Worm (Caenorhabditis elegans) whole organism, late embryonic: ENCODE measurements around the gene rpn-7.

Experiments
- C08G9.2 ChIP-seq: sonication (generic microtip); optimal IDR thresholded peaks from 2 replicates; lab custom pipeline; 2016; ENCODE audit warnings: mild to moderate bottlenecking, missing genetic modification characterization, moderate library complexity, missing compliant biosample characterization
- C38D4.7 ChIP-seq: fragments of 200-800 bp; sonication (Bioruptor generic); optimal IDR thresholded peaks from 2 replicates; lab custom pipeline; 2018; ENCODE audit warnings: mild to moderate bottlenecking, missing genetic modification characterization, moderate library complexity, missing compliant biosample characterization
- F13H6.1 ChIP-seq: sonication (generic microtip); optimal IDR thresholded peaks from 2 replicates; lab custom pipeline; 2016; ENCODE audit warnings: missing genetic modification characterization, missing compliant biosample characterization
- K02D7.2 ChIP-seq: sonication (generic microtip); optimal IDR thresholded peaks from 2 replicates; lab custom pipeline; 2017; ENCODE audit warnings: mild to moderate bottlenecking, missing genetic modification characterization, missing compliant biosample characterization
- K09A11.1 ChIP-seq: sonication (generic microtip); optimal IDR thresholded peaks from 2 replicates; lab custom pipeline; 2017; ENCODE audit warnings: antibody characterized with exemption, mild to moderate bottlenecking, missing genetic modification characterization, missing compliant biosample characterization; ENCODE audit not compliant: insufficient read depth
- Y22D7AL.16 ChIP-seq: sonication (generic microtip); optimal IDR thresholded peaks from 2 replicates; lab custom pipeline; 2016; ENCODE audit warnings: missing genetic modification characterization, missing compliant biosample characterization
- ceh-14 ChIP-seq: sonication (generic microtip); optimal IDR thresholded peaks from 2 replicates; lab custom pipeline; 2016; ENCODE audit warnings: missing genotype, missing genetic modification characterization, missing compliant biosample characterization
- ceh-18 ChIP-seq: sonication (generic microtip); optimal IDR thresholded peaks from 2 replicates; lab custom pipeline; 2016; ENCODE audit warnings: missing genetic modification characterization, missing compliant biosample characterization
- ceh-19 ChIP-seq: fragments of 200-800 bp; sonication (Bioruptor generic); optimal IDR thresholded peaks from 2 replicates; lab custom pipeline; 2018; ENCODE audit warnings: mild to moderate bottlenecking, missing genetic modification characterization, missing compliant biosample characterization
- ceh-2 ChIP-seq: sonication (generic microtip); optimal IDR thresholded peaks from 2 replicates; lab custom pipeline; 2016; ENCODE audit warnings: missing genotype, missing genetic modification characterization, missing compliant biosample characterization
- ceh-22 ChIP-seq: sonication (generic microtip); optimal IDR thresholded peaks from 2 replicates; lab custom pipeline; 2017; ENCODE audit warnings: missing biosample characterization, missing genetic modification characterization
- ceh-31 ChIP-seq: sonication (generic microtip); optimal IDR thresholded peaks from 2 replicates; lab custom pipeline; 2016; ENCODE audit warnings: missing genetic modification characterization, missing compliant biosample characterization
- ceh-34 ChIP-seq: sonication (generic microtip); optimal IDR thresholded peaks from 2 replicates; lab custom pipeline; 2016; ENCODE audit warnings: mild to moderate bottlenecking, missing genetic modification characterization, missing compliant biosample characterization
- ceh-45 ChIP-seq: fragments of 200-800 bp; sonication (Bioruptor generic); IDR thresholded peaks from 2 replicates; pipeline ENCODE4 v1.3.6; 2022; ENCODE audit warnings: missing genetic modification reagents, missing genetic modification characterization, missing compliant biosample characterization
- ceh-6 ChIP-seq: fragments of 200-800 bp; sonication (Bioruptor generic); optimal IDR thresholded peaks from 2 replicates; lab custom pipeline; 2018; ENCODE audit warnings: mild to moderate bottlenecking, missing genetic modification characterization, missing compliant biosample characterization
- che-1 ChIP-seq: sonication (generic microtip); optimal IDR thresholded peaks from 2 replicates; lab custom pipeline; 2016; ENCODE audit warnings: mild to moderate bottlenecking, missing genetic modification characterization, missing compliant biosample characterization
- dmd-4 ChIP-seq: sonication (generic microtip); optimal IDR thresholded peaks from 2 replicates; lab custom pipeline; 2016; ENCODE audit warnings: borderline replicate concordance, missing genetic modification characterization, missing compliant biosample characterization
- dve-1 ChIP-seq: sonication (generic microtip); optimal IDR thresholded peaks from 2 replicates; lab custom pipeline; 2017; ENCODE audit warnings: antibody characterized with exemption, mild to moderate bottlenecking, missing genetic modification characterization, missing compliant biosample characterization
- elt-2 ChIP-seq: sonication (generic microtip); optimal IDR thresholded peaks from 2 replicates; lab custom pipeline; 2016; ENCODE audit warnings: missing genetic modification reagents, missing genetic modification characterization, missing compliant biosample characterization
- ets-4 ChIP-seq: sonication (generic microtip); optimal IDR thresholded peaks from 2 replicates; lab custom pipeline; 2016; ENCODE audit warnings: missing genetic modification characterization, missing compliant biosample characterization
- eyg-1 ChIP-seq: sonication (generic microtip); optimal IDR thresholded peaks from 2 replicates; lab custom pipeline; 2016; ENCODE audit warnings: missing genotype, missing genetic modification characterization, missing compliant biosample characterization
- fax-1 ChIP-seq: sonication (generic microtip); optimal IDR thresholded peaks from 2 replicates; lab custom pipeline; 2016; ENCODE audit warnings: missing genotype, missing genetic modification characterization, missing compliant biosample characterization
- fkh-10 ChIP-seq: fragments of 150-350 bp; optimal IDR thresholded peaks from 2 replicates; lab custom pipeline; 2014; ENCODE audit warnings: missing biosample characterization, missing genetic modification reagents, missing genetic modification characterization
- gmeb-2 ChIP-seq: sonication (generic microtip); optimal IDR thresholded peaks from 2 replicates; lab custom pipeline; 2016; ENCODE audit warnings: missing genetic modification characterization, inconsistent platforms, missing compliant biosample characterization
- hlh-13 ChIP-seq: fragments of 200-800 bp; sonication (Bioruptor generic); optimal IDR thresholded peaks from 2 replicates; lab custom pipeline; 2018; ENCODE audit warnings: mild to moderate bottlenecking, missing genetic modification characterization, missing compliant biosample characterization
- hlh-30 ChIP-seq: sonication (generic microtip); optimal IDR thresholded peaks from 2 replicates; lab custom pipeline; 2017; ENCODE audit warnings: antibody characterized with exemption, missing genetic modification characterization, missing compliant biosample characterization; ENCODE audit not compliant: insufficient read depth
- hlh-8 ChIP-seq: sonication (generic microtip); optimal IDR thresholded peaks from 2 replicates; lab custom pipeline; 2016; ENCODE audit warnings: missing genotype, missing genetic modification characterization, missing compliant biosample characterization
- nfya-1 ChIP-seq: sonication (generic microtip); optimal IDR thresholded peaks from 2 replicates; lab custom pipeline; 2017; ENCODE audit warnings: missing genetic modification characterization, mild to moderate bottlenecking, missing compliant biosample characterization, antibody characterized with exemption, moderate library complexity
- nhr-11 ChIP-seq: fragments of 150-350 bp; optimal IDR thresholded peaks from 2 replicates; lab custom pipeline; 2014; ENCODE audit warnings: missing biosample characterization, missing genetic modification characterization
- nhr-232 ChIP-seq: sonication (generic microtip); optimal IDR thresholded peaks from 2 replicates; lab custom pipeline; 2016; ENCODE audit warnings: missing genetic modification characterization, missing compliant biosample characterization
- npax-4 ChIP-seq: sonication (generic microtip); optimal IDR thresholded peaks from 2 replicates; lab custom pipeline; 2016; ENCODE audit warnings: missing genetic modification characterization, missing compliant biosample characterization
- odd-2 ChIP-seq: sonication (generic microtip); optimal IDR thresholded peaks from 2 replicates; lab custom pipeline; 2017; ENCODE audit warnings: antibody characterized with exemption, mild to moderate bottlenecking, missing genetic modification characterization, missing compliant biosample characterization
- pag-3 ChIP-seq: sonication (generic microtip); optimal IDR thresholded peaks from 2 replicates; lab custom pipeline; 2016; ENCODE audit warnings: missing compliant biosample characterization, missing genetic modification characterization, borderline replicate concordance
- pat-9 ChIP-seq: fragments of 200-800 bp; sonication (Bioruptor generic); optimal IDR thresholded peaks from 2 replicates; lab custom pipeline; 2018; ENCODE audit warnings: mild to moderate bottlenecking, missing genetic modification characterization, moderate library complexity, missing compliant biosample characterization
- pax-1 ChIP-seq: fragments of 150-350 bp; optimal IDR thresholded peaks from 2 replicates; lab custom pipeline; 2014; ENCODE audit warnings: missing biosample characterization, missing genetic modification characterization
- pha-2 ChIP-seq: sonication (generic microtip); optimal IDR thresholded peaks from 2 replicates; lab custom pipeline; 2017; ENCODE audit warnings: mild to moderate bottlenecking, missing genetic modification characterization, missing compliant biosample characterization
- pha-4 ChIP-seq: fragments of 150-350 bp; optimal IDR thresholded peaks from 2 replicates; lab custom pipeline; 2018; ENCODE audit warnings: missing biosample characterization, missing genetic modification reagents, missing genetic modification characterization
- pros-1 ChIP-seq: fragments of 150-350 bp; optimal IDR thresholded peaks from 2 replicates; lab custom pipeline; 2014; ENCODE audit warnings: missing biosample characterization, missing genetic modification reagents, missing genetic modification characterization
- ref-2 ChIP-seq: sonication (generic microtip); optimal IDR thresholded peaks from 2 replicates; lab custom pipeline; 2016; ENCODE audit warnings: missing genetic modification characterization, missing compliant biosample characterization
- rnt-1 ChIP-seq: sonication (generic microtip); optimal IDR thresholded peaks from 2 replicates; lab custom pipeline; 2016; ENCODE audit warnings: missing genetic modification characterization, missing compliant biosample characterization
- sdc-2 ChIP-seq: sonication (generic microtip); optimal IDR thresholded peaks from 2 replicates; lab custom pipeline; 2016; ENCODE audit warnings: missing genotype, missing genetic modification characterization, missing compliant biosample characterization
- sox-2 ChIP-seq: fragments of 200-800 bp; sonication (Bioruptor generic); IDR thresholded peaks from 2 replicates; pipeline ENCODE4 v1.3.6; 2022; ENCODE audit warnings: missing genetic modification reagents, missing genetic modification characterization, missing compliant biosample characterization
- sox-4 ChIP-seq: sonication (generic microtip); optimal IDR thresholded peaks from 2 replicates; lab custom pipeline; 2017; ENCODE audit warnings: mild to moderate bottlenecking, missing genetic modification characterization, inconsistent platforms, missing compliant biosample characterization
- syd-9 ChIP-seq: sonication (generic microtip); optimal IDR thresholded peaks from 2 replicates; lab custom pipeline; 2016; ENCODE audit warnings: mild to moderate bottlenecking, missing genetic modification characterization, moderate library complexity, missing compliant biosample characterization
- tbx-2 ChIP-seq: sonication (generic microtip); optimal IDR thresholded peaks from 2 replicates; lab custom pipeline; 2016; ENCODE audit warnings: missing genetic modification characterization, missing compliant biosample characterization
- tbx-7 ChIP-seq: sonication (generic microtip); optimal IDR thresholded peaks from 2 replicates; lab custom pipeline; 2016; ENCODE audit warnings: missing genotype, missing genetic modification characterization, missing compliant biosample characterization
- ttx-3 ChIP-seq: sonication (generic microtip); optimal IDR thresholded peaks from 2 replicates; lab custom pipeline; 2016; ENCODE audit warnings: missing genetic modification reagents, missing genetic modification characterization, missing compliant biosample characterization
- unc-42 ChIP-seq: sonication (generic microtip); optimal IDR thresholded peaks from 2 replicates; lab custom pipeline; 2016; ENCODE audit warnings: missing genotype, missing genetic modification characterization, missing compliant biosample characterization
- unc-55 ChIP-seq: sonication (generic microtip); optimal IDR thresholded peaks from 2 replicates; lab custom pipeline; 2017; ENCODE audit warnings: missing biosample characterization, missing genetic modification reagents, missing genetic modification characterization
- unc-86 ChIP-seq: sonication (generic microtip); optimal IDR thresholded peaks from 2 replicates; lab custom pipeline; 2016; ENCODE audit warnings: missing genetic modification characterization, missing compliant biosample characterization
- zip-5 ChIP-seq: sonication (generic microtip); optimal IDR thresholded peaks from 2 replicates; lab custom pipeline; 2016; ENCODE audit warnings: missing genetic modification characterization, missing compliant biosample characterization
- ztf-16 ChIP-seq: sonication (generic microtip); optimal IDR thresholded peaks from 2 replicates; lab custom pipeline; 2017; ENCODE audit warnings: missing genetic modification characterization, missing compliant biosample characterization

rpn-7 gene

ce11 chrIV:9316068-9316681 is at the start of gene rpn-7, which contains the start of gene F49C12.9:
rpn-7 (plus strand) TSS chrIV:9316631.
F49C12.9 (minus strand) TSS chrIV:9316215.
- peak; percentile 62 for TF ChIP-seq ceh-2
- peak; percentile 5 for TF ChIP-seq npax-4 (tag; lab: Kevin White, UChicago)
- peak; percentile 42 for TF ChIP-seq rnt-1
- TF ChIP-seq pag-3 (tag; lab: Kevin White, UChicago): no peak
- 0 out of 2 replicates have a peak, but pooled peaks have one; percentile 42 for TF ChIP-seq ceh-45 (GFP tag; lab: Robert Waterston, UW)
- TF ChIP-seq hlh-8 (tag; lab: Kevin White, UChicago): no peak
- TF ChIP-seq ztf-16 (tag; lab: Kevin White, UChicago): peak; percentile 49
- peak; percentile 43 for TF ChIP-seq che-1
- TF ChIP-seq pax-1 (tag; lab: Kevin White, UChicago): no peak
- TF ChIP-seq unc-42 (tag; lab: Kevin White, UChicago): peak; percentile 65
- no peak for TF ChIP-seq sdc-2
- TF ChIP-seq pat-9: peak; percentile 64
- TF ChIP-seq ttx-3 (tag; lab: Kevin White, UChicago): peak; percentile 73
- TF ChIP-seq dve-1 (tag; lab: Kevin White, UChicago): no peak
- peak; percentile 72 for TF ChIP-seq nhr-232 (tag; lab: Kevin White, UChicago)
- TF ChIP-seq elt-2: peak; percentile 82
- peak; percentile 44 for TF ChIP-seq zip-5 (tag; lab: Kevin White, UChicago)
- TF ChIP-seq ceh-34: peak; percentile 68
- TF ChIP-seq sox-4 (tag; lab: Kevin White, UChicago): no peak
- TF ChIP-seq pros-1 (tag; lab: Kevin White, UChicago): no peak
- TF ChIP-seq fax-1 (tag; lab: Kevin White, UChicago): peak; percentile 43
- no peak for TF ChIP-seq nhr-11 (tag; lab: Kevin White, UChicago)
- no peak for TF ChIP-seq pha-4 (tag; lab: Kevin White, UChicago)
- TF ChIP-seq ceh-22: no peak
- peak; percentile 73 for TF ChIP-seq ceh-14 (tag; lab: Kevin White, UChicago)
- no peak for TF ChIP-seq hlh-13 (GFP tag; lab: Kevin White, UChicago)
- no peak for TF ChIP-seq tbx-7
- TF ChIP-seq K02D7.2 (tag; lab: Kevin White, UChicago): peak; percentile 9
- TF ChIP-seq C38D4.7 (GFP tag; lab: Kevin White, UChicago): peak; percentile 61
- TF ChIP-seq nfya-1 (tag; lab: Kevin White, UChicago): peak; percentile 64
- no peak for TF ChIP-seq dmd-4 (tag; lab: Kevin White, UChicago)
- TF ChIP-seq F13H6.1 (tag; lab: Kevin White, UChicago): peak; percentile 35
- TF ChIP-seq tbx-2 (tag; lab: Kevin White, UChicago): peak; percentile 79
- TF ChIP-seq eyg-1 (tag; lab: Kevin White, UChicago): peak; percentile 28
- TF ChIP-seq ceh-19: peak; percentile 60
- peak; percentile 24 for TF ChIP-seq syd-9 (tag; lab: Kevin White, UChicago)
- no peak for TF ChIP-seq unc-55 (GFP tag; lab: Kevin White, UChicago)
- peak; percentile 81 for TF ChIP-seq K09A11.1 (tag; lab: Kevin White, UChicago)
- peak; percentile 31 for TF ChIP-seq odd-2 (tag; lab: Kevin White, UChicago)
- peak; percentile 22 for TF ChIP-seq ref-2
- peak; percentile 64 for TF ChIP-seq ceh-6 (GFP tag; lab: Kevin White, UChicago)
- TF ChIP-seq Y22D7AL.16: no peak
- TF ChIP-seq hlh-30 (tag; lab: Kevin White, UChicago): no peak
- TF ChIP-seq ets-4 (tag; lab: Kevin White, UChicago): no peak
- TF ChIP-seq unc-86: peak; percentile 55
- TF ChIP-seq fkh-10 (GFP tag; lab: Kevin White, UChicago): no peak
- peak; percentile 72 for TF ChIP-seq sox-2 (GFP tag; lab: Robert Waterston, UW)
- peak; percentile 42 for TF ChIP-seq pha-2 (tag; lab: Kevin White, UChicago)
- TF ChIP-seq ceh-31 (tag; lab: Kevin White, UChicago): peak; percentile 64
- TF ChIP-seq gmeb-2 (tag; lab: Kevin White, UChicago): no peak
- peak; percentile 23 for TF ChIP-seq C08G9.2 (tag; lab: Kevin White, UChicago)
- peak; percentile 34 for TF ChIP-seq ceh-18 (tag; lab: Kevin White, UChicago)
